Worm (Caenorhabditis elegans) whole organism, L4 larva: ENCODE results near the gene C47A4.1.

Experiments
- F10B5.3 ChIP-seq: sonication (generic microtip); optimal IDR thresholded peaks from 2 replicates; lab custom pipeline; 2016; ENCODE audit warnings: mild to moderate bottlenecking, missing genetic modification characterization, missing compliant biosample characterization
- F49E8.2 ChIP-seq: sonication (generic microtip); optimal IDR thresholded peaks from 2 replicates; lab custom pipeline; 2016; ENCODE audit warnings: missing compliant biosample characterization, mild to moderate bottlenecking, missing genetic modification characterization, borderline replicate concordance
- R02D3.7 ChIP-seq: fragments of 150-350 bp; sonication (generic microtip); optimal IDR thresholded peaks from 3 replicates; lab custom pipeline; 2014; ENCODE audit warnings: missing biosample characterization, missing genetic modification characterization
- Y48G9A.11 ChIP-seq: fragments of 200-800 bp; sonication (Bioruptor generic); IDR thresholded peaks from 2 replicates; pipeline ENCODE4 v1.3.6; 2022; ENCODE audit warnings: missing genetic modification reagents, missing genetic modification characterization, missing compliant biosample characterization
- aha-1 ChIP-seq: fragments of 150-350 bp; peaks from one replicate; lab custom pipeline; 2014; ENCODE audit warnings: missing biosample characterization, missing genetic modification characterization
- ceh-20 ChIP-seq: fragments of 200-800 bp; sonication (Bioruptor generic); IDR thresholded peaks from 2 replicates; pipeline ENCODE4 v1.3.6; 2022; ENCODE audit warnings: missing genetic modification reagents, missing genetic modification characterization, missing compliant biosample characterization
- ceh-28 ChIP-seq: fragments of 150-350 bp; optimal IDR thresholded peaks from 2 replicates; lab custom pipeline; 2014; ENCODE audit warnings: missing biosample characterization, missing genetic modification reagents, missing genetic modification characterization
- ceh-44 ChIP-seq: fragments of 200-800 bp; sonication (Bioruptor generic); IDR thresholded peaks from 2 replicates; pipeline ENCODE4 v1.3.6; 2022; ENCODE audit warnings: missing genetic modification reagents, missing genetic modification characterization, missing compliant biosample characterization
- ces-1 ChIP-seq: fragments of 150-350 bp; sonication (generic microtip); optimal IDR thresholded peaks from 4 replicates; lab custom pipeline; 2014; ENCODE audit warnings: missing biosample characterization, missing genetic modification reagents, missing genetic modification characterization
- cey-2 ChIP-seq: sonication (generic microtip); optimal IDR thresholded peaks from 3 replicates; lab custom pipeline; 2017; ENCODE audit warnings: missing genetic modification characterization, mild to moderate bottlenecking, missing compliant biosample characterization, antibody characterized with exemption, borderline replicate concordance; ENCODE audit not compliant: insufficient read depth
- daf-16 ChIP-seq, 3 experiments: sonication (generic microtip); optimal IDR thresholded peaks; 2 replicates each; lab custom pipeline; 2016 to 2017; ENCODE audit warnings: missing genetic modification characterization in 3 of 3, missing genetic modification reagents in 3 of 3, mild to moderate bottlenecking in 2 of 3, missing compliant biosample characterization in 2 of 3, missing biosample characterization in 1 of 3, moderate library complexity in 1 of 3
- daf-19 ChIP-seq: fragments of 200-800 bp; sonication (Bioruptor generic); conservative IDR thresholded peaks from 2 replicates; pipeline ENCODE4 v1.3.6; 2022; ENCODE audit warnings: missing genetic modification characterization, missing compliant biosample characterization
- daf-8 ChIP-seq: fragments of 200-800 bp; sonication (Bioruptor generic); IDR thresholded peaks from 2 replicates; pipeline ENCODE4 v1.3.6; 2022; ENCODE audit warnings: missing genetic modification characterization, missing compliant biosample characterization
- dmd-6 ChIP-seq: fragments of 200-800 bp; sonication (Bioruptor generic); IDR thresholded peaks from 2 replicates; pipeline ENCODE4 v1.3.6; 2022; ENCODE audit warnings: missing genetic modification reagents, missing genetic modification characterization, missing compliant biosample characterization
- dmd-9 ChIP-seq: fragments of 200-800 bp; sonication (Bioruptor generic); IDR thresholded peaks from 2 replicates; pipeline ENCODE4 v1.3.6; 2022; ENCODE audit warnings: missing genetic modification reagents, missing genetic modification characterization, missing compliant biosample characterization
- duxl-1 ChIP-seq: sonication (generic microtip); optimal IDR thresholded peaks from 2 replicates; lab custom pipeline; 2016; ENCODE audit warnings: mild to moderate bottlenecking, missing genetic modification characterization, moderate library complexity, missing compliant biosample characterization; ENCODE audit not compliant: poor library complexity
- egl-27 ChIP-seq: sonication (generic microtip); optimal IDR thresholded peaks from 3 replicates; lab custom pipeline; 2017; ENCODE audit warnings: missing biosample characterization, missing genetic modification reagents, missing genetic modification characterization
- fkh-10 ChIP-seq: fragments of 150-350 bp; optimal IDR thresholded peaks from 2 replicates; lab custom pipeline; 2014; ENCODE audit warnings: missing biosample characterization, missing genetic modification reagents, missing genetic modification characterization
- fos-1 ChIP-seq: fragments of 150-350 bp; optimal IDR thresholded peaks from 2 replicates; lab custom pipeline; 2014; ENCODE audit warnings: missing biosample characterization, missing genetic modification characterization
- hlh-11 ChIP-seq: fragments of 200-800 bp; sonication (Bioruptor generic); optimal IDR thresholded peaks from 2 replicates; lab custom pipeline; 2018; ENCODE audit warnings: mild to moderate bottlenecking, missing genetic modification characterization, missing compliant biosample characterization
- hlh-30 ChIP-seq: sonication (generic microtip); optimal IDR thresholded peaks from 2 replicates; lab custom pipeline; 2017; ENCODE audit warnings: antibody characterized with exemption, mild to moderate bottlenecking, missing genetic modification characterization, missing compliant biosample characterization; ENCODE audit not compliant: insufficient read depth
- hmg-1.1 ChIP-seq: fragments of 200-800 bp; sonication (Bioruptor generic); IDR thresholded peaks from 2 replicates; pipeline ENCODE4 v1.3.6; 2022; ENCODE audit warnings: missing genetic modification reagents, missing genetic modification characterization, missing compliant biosample characterization
- lim-7 ChIP-seq: fragments of 200-800 bp; sonication (Bioruptor generic); IDR thresholded peaks from 2 replicates; pipeline ENCODE4 v1.3.6; 2022; ENCODE audit warnings: missing genetic modification characterization, missing compliant biosample characterization
- lsy-2 ChIP-seq, 2 experiments: fragments of 150-350 bp in 1 of 2; sonication (generic microtip) in 1 of 2; optimal IDR thresholded peaks; 2 replicates each; lab custom pipeline; 2014 to 2017; ENCODE audit warnings: missing biosample characterization in 2 of 2, missing genetic modification characterization in 2 of 2
- madf-5 ChIP-seq, 2 experiments: fragments of 200-800 bp; sonication (Bioruptor generic); IDR thresholded peaks; 2 replicates each; pipeline ENCODE4 v1.3.6; 2022; ENCODE audit warnings: missing compliant biosample characterization in 2 of 2, missing genetic modification characterization in 2 of 2
- mes-2 ChIP-seq: sonication (generic microtip); optimal IDR thresholded peaks from 2 replicates; lab custom pipeline; 2016; ENCODE audit warnings: missing genotype, mild to moderate bottlenecking, missing genetic modification characterization, missing compliant biosample characterization; ENCODE audit not compliant: poor library complexity, severe bottlenecking
- mxl-2 ChIP-seq: fragments of 200-800 bp; sonication (Bioruptor generic); conservative IDR thresholded peaks from 2 replicates; pipeline ENCODE4 v1.3.6; 2022; ENCODE audit warnings: missing genetic modification reagents, missing genetic modification characterization, missing compliant biosample characterization
- mxl-3 ChIP-seq: fragments of 200-800 bp; sonication (Bioruptor generic); optimal IDR thresholded peaks from 2 replicates; lab custom pipeline; 2018; ENCODE audit warnings: mild to moderate bottlenecking, missing genetic modification characterization, missing compliant biosample characterization
- nhr-10 ChIP-seq: fragments of 150-350 bp; optimal IDR thresholded peaks from 2 replicates; lab custom pipeline; 2014; ENCODE audit warnings: missing biosample characterization, missing genetic modification characterization
- nhr-102 ChIP-seq: sonication (generic microtip); optimal IDR thresholded peaks from 2 replicates; lab custom pipeline; 2016; ENCODE audit warnings: mild to moderate bottlenecking, missing genetic modification characterization, moderate library complexity, missing compliant biosample characterization
- nhr-11 ChIP-seq: fragments of 150-350 bp; optimal IDR thresholded peaks from 2 replicates; lab custom pipeline; 2014; ENCODE audit warnings: missing biosample characterization, missing genetic modification characterization
- nhr-111 ChIP-seq: fragments of 200-800 bp; sonication (Bioruptor generic); optimal IDR thresholded peaks from 2 replicates; lab custom pipeline; 2018; ENCODE audit warnings: mild to moderate bottlenecking, missing genetic modification characterization, missing compliant biosample characterization
- nhr-25 ChIP-seq: sonication (generic microtip); optimal IDR thresholded peaks from 2 replicates; lab custom pipeline; 2017; ENCODE audit warnings: missing genetic modification characterization, mild to moderate bottlenecking, missing compliant biosample characterization, antibody characterized with exemption, moderate library complexity, borderline replicate concordance; ENCODE audit not compliant: insufficient read depth
- nhr-42 ChIP-seq: fragments of 200-800 bp; sonication (Bioruptor generic); IDR thresholded peaks from 2 replicates; pipeline ENCODE4 v1.3.6; 2022; ENCODE audit warnings: missing genetic modification characterization, missing compliant biosample characterization
- nhr-6 ChIP-seq: fragments of 150-350 bp; optimal IDR thresholded peaks from 2 replicates; lab custom pipeline; 2014; ENCODE audit warnings: missing biosample characterization, missing genetic modification characterization
- nhr-77 ChIP-seq: fragments of 150-350 bp; optimal IDR thresholded peaks from 2 replicates; lab custom pipeline; 2014; ENCODE audit warnings: missing biosample characterization, missing genetic modification characterization
- php-3 ChIP-seq: fragments of 200-800 bp; sonication (Bioruptor generic); IDR thresholded peaks from 2 replicates; pipeline ENCODE4 v1.3.6; 2022; ENCODE audit warnings: missing genetic modification reagents, missing genetic modification characterization, missing compliant biosample characterization
- pqm-1 ChIP-seq: sonication (generic microtip); optimal IDR thresholded peaks from 2 replicates; lab custom pipeline; 2017; ENCODE audit warnings: missing biosample characterization, missing genetic modification characterization
- saeg-2 ChIP-seq: fragments of 200-800 bp; sonication (Bioruptor generic); IDR thresholded peaks from 2 replicates; pipeline ENCODE4 v1.3.6; 2022; ENCODE audit warnings: missing genetic modification reagents, missing genetic modification characterization, missing compliant biosample characterization
- skn-1 ChIP-seq: fragments of 150-350 bp; optimal IDR thresholded peaks from 2 replicates; lab custom pipeline; 2014; ENCODE audit warnings: missing biosample characterization, missing genetic modification characterization
- snpc-4 ChIP-seq: fragments of 150-350 bp; optimal IDR thresholded peaks from 2 replicates; lab custom pipeline; 2014; ENCODE audit warnings: missing biosample characterization, missing genetic modification characterization
- spr-3 ChIP-seq: fragments of 200-800 bp; sonication (Bioruptor generic); optimal IDR thresholded peaks from 2 replicates; lab custom pipeline; 2018; ENCODE audit warnings: mild to moderate bottlenecking, missing genetic modification characterization, missing compliant biosample characterization
- tra-1 ChIP-seq: fragments of 200-800 bp; sonication (Bioruptor generic); IDR thresholded peaks from 2 replicates; pipeline ENCODE4 v1.3.6; 2022; ENCODE audit warnings: missing genetic modification reagents, missing genetic modification characterization, missing compliant biosample characterization
- unc-39 ChIP-seq: sonication (generic microtip); optimal IDR thresholded peaks from 2 replicates; lab custom pipeline; 2017; ENCODE audit warnings: missing biosample characterization, missing genetic modification characterization
- unc-62 ChIP-seq, 3 experiments: fragments of 150-350 bp in 1 of 3; sonication (generic microtip); optimal IDR thresholded peaks in 2 of 3; peaks in 1 of 3; 1 replicate in 1 of 3; 2 replicates in 2 of 3; lab custom pipeline; 2014 to 2017; ENCODE audit warnings: missing biosample characterization in 3 of 3, missing genetic modification characterization in 3 of 3, missing genetic modification reagents in 3 of 3, missing genotype in 1 of 3
- zip-11 ChIP-seq: fragments of 200-800 bp; sonication (Bioruptor generic); IDR thresholded peaks from 2 replicates; pipeline ENCODE4 v1.3.6; 2022; ENCODE audit warnings: missing genetic modification characterization, missing compliant biosample characterization
- ztf-11 ChIP-seq: fragments of 150-350 bp; optimal IDR thresholded peaks from 2 replicates; lab custom pipeline; 2014; ENCODE audit warnings: missing biosample characterization, missing genetic modification characterization

The C47A4.1 gene

ce11 chrIV:13696900-13697299 lies 19.3 kb downstream of the C47A4.1 start:
- no peak for TF ChIP-seq F10B5.3
- TF ChIP-seq snpc-4 (tag; lab: Kevin White, UChicago) = no peak
- no peak for TF ChIP-seq madf-5 (GFP tag; IDR thresholded peaks at IDR 0.05; lab: Robert Waterston, UW)
- no peak for TF ChIP-seq lim-7 (GFP tag; lab: Robert Waterston, UW)
- TF ChIP-seq R02D3.7 (tag; lab: Kevin White, UChicago) = no peak
- no peak for TF ChIP-seq ceh-28 (tag; lab: Kevin White, UChicago)
- peak in 1 of 2 experiments; percentile 61 for TF ChIP-seq unc-62 (GFP tag; optimal IDR thresholded peaks at IDR 0.05 in 1 of 2; lab: Kevin White, UChicago)
- no peak for TF ChIP-seq unc-62 (tag; optimal IDR thresholded peaks at IDR 0.05; lab: Kevin White, UChicago)
- TF ChIP-seq aha-1 (tag; lab: Kevin White, UChicago) = peak; percentile 72
- TF ChIP-seq dmd-6 (GFP tag; lab: Robert Waterston, UW) = no peak
- no peak for TF ChIP-seq Y48G9A.11
- TF ChIP-seq daf-19 (GFP tag; lab: Robert Waterston, UW) = no peak
- TF ChIP-seq saeg-2 (GFP tag; lab: Robert Waterston, UW) = no peak

ce11 chrIV:13695720-13696364 lies 20.3 kb downstream of the C47A4.1 start:
- no peak for TF ChIP-seq nhr-6
- peak; percentile 12 for TF ChIP-seq mes-2 (tag; lab: Kevin White, UChicago)
- no peak for TF ChIP-seq fos-1 (tag; lab: Kevin White, UChicago)
- TF ChIP-seq daf-16 (GFP tag; optimal IDR thresholded peaks at IDR 0.05; lab: Kevin White, UChicago) = peak in 1 of 2 experiments; percentile 9
- TF ChIP-seq daf-16 (tag; optimal IDR thresholded peaks at IDR 0.05; lab: Kevin White, UChicago) = no peak
- no peak for TF ChIP-seq nhr-77 (tag; lab: Kevin White, UChicago)
- no peak for TF ChIP-seq dmd-9 (GFP tag; lab: Robert Waterston, UW)
- TF ChIP-seq dmd-6 (GFP tag; lab: Robert Waterston, UW) = no peak
- no peak for TF ChIP-seq ces-1 (GFP tag; lab: Kevin White, UChicago)
- no peak for TF ChIP-seq spr-3 (GFP tag; lab: Kevin White, UChicago)
- no peak for TF ChIP-seq ztf-11
- 0 out of 2 replicates have a peak, but pooled peaks have one; percentile 21 for TF ChIP-seq hmg-1.1 (GFP tag; lab: Robert Waterston, UW)
- TF ChIP-seq cey-2 (tag; lab: Kevin White, UChicago) = no peak
- no peak for TF ChIP-seq daf-8 (GFP tag; lab: Robert Waterston, UW)
- TF ChIP-seq nhr-25 (tag; lab: Kevin White, UChicago) = no peak
- no peak for TF ChIP-seq nhr-111 (GFP tag; lab: Kevin White, UChicago)
- peak; percentile 37; the same call in 1 of the 2 replicates for TF ChIP-seq tra-1 (GFP tag; lab: Robert Waterston, UW)
- peak; percentile 10 for TF ChIP-seq hlh-11 (tag; lab: Kevin White, UChicago)
- no peak for TF ChIP-seq mxl-3 (GFP tag; lab: Kevin White, UChicago)
- no peak for TF ChIP-seq duxl-1 (tag; lab: Kevin White, UChicago)
- no peak for TF ChIP-seq nhr-10 (tag; lab: Kevin White, UChicago)
- no peak for TF ChIP-seq pqm-1 (tag; lab: Kevin White, UChicago)
- no peak for TF ChIP-seq nhr-102 (tag; lab: Kevin White, UChicago)
- TF ChIP-seq hlh-30 (tag; lab: Kevin White, UChicago) = peak; percentile 8
- TF ChIP-seq ceh-44 (GFP tag; lab: Robert Waterston, UW) = no peak
- TF ChIP-seq lsy-2 (tag; optimal IDR thresholded peaks at IDR 0.05; lab: Kevin White, UChicago) = no peak
- no peak for TF ChIP-seq daf-19 (GFP tag; lab: Robert Waterston, UW)
- no peak for TF ChIP-seq zip-11 (GFP tag; lab: Robert Waterston, UW)
- no peak for TF ChIP-seq nhr-11 (tag; lab: Kevin White, UChicago)
- no peak for TF ChIP-seq php-3 (GFP tag; lab: Robert Waterston, UW)
- TF ChIP-seq egl-27 (tag; lab: Kevin White, UChicago) = no peak
- TF ChIP-seq mxl-2 (GFP tag; lab: Robert Waterston, UW) = no peak
- TF ChIP-seq unc-39 = no peak
- no peak for TF ChIP-seq fkh-10 (GFP tag; lab: Kevin White, UChicago)
- no peak for TF ChIP-seq skn-1 (tag; lab: Kevin White, UChicago)
- TF ChIP-seq ceh-20 (GFP tag; lab: Robert Waterston, UW) = peak; percentile 95
- TF ChIP-seq nhr-42 = no peak
- TF ChIP-seq F49E8.2 (tag; lab: Kevin White, UChicago) = no peak
